Fruit fly (Drosophila melanogaster) whole organism, embryonic: Measurements from ENCODE around the gene CG12096.

Source experiments
- CG10366 ChIP-seq: fragments of 200-800 bp; sonication (Bioruptor generic); IDR thresholded peaks from 2 replicates; pipeline ENCODE4 v1.3.6; 2022; ENCODE audit warnings: missing biosample characterization, missing genetic modification characterization
- CG10959 ChIP-seq: fragments of 200-800 bp; sonication (Bioruptor generic); IDR thresholded peaks from 2 replicates; pipeline ENCODE4 v1.3.6; 2022; ENCODE audit warnings: missing biosample characterization, missing genetic modification characterization
- CG13287 ChIP-seq: fragments of 200-800 bp; sonication (Bioruptor generic); IDR thresholded peaks from 2 replicates; pipeline ENCODE4 v1.3.6; 2022; ENCODE audit warnings: missing biosample characterization, missing genetic modification characterization; ENCODE audit not compliant: partially characterized antibody
- CG13775 ChIP-seq: fragments of 200-800 bp; sonication (Bioruptor generic); optimal IDR thresholded peaks from 3 replicates; lab custom pipeline; 2017; ENCODE audit warnings: missing biosample characterization, mild to moderate bottlenecking, missing genetic modification characterization
- CG15601 ChIP-seq: fragments of 200-800 bp; sonication (Bioruptor generic); optimal IDR thresholded peaks from 3 replicates; lab custom pipeline; 2019; ENCODE audit warnings: missing biosample characterization, mild to moderate bottlenecking, missing genetic modification characterization, moderate library complexity
- CG16815 ChIP-seq: fragments of 200-800 bp; sonication (Bioruptor generic); optimal IDR thresholded peaks from 3 replicates; lab custom pipeline; 2017; ENCODE audit warnings: missing biosample characterization, mild to moderate bottlenecking, missing genetic modification characterization
- CG17359 ChIP-seq: fragments of 200-800 bp; sonication (Bioruptor generic); optimal IDR thresholded peaks from 3 replicates; lab custom pipeline; 2018; ENCODE audit warnings: missing biosample characterization, mild to moderate bottlenecking, missing genetic modification characterization, moderate library complexity
- CG17385 ChIP-seq: fragments of 200-800 bp; sonication (Bioruptor generic); optimal IDR thresholded peaks from 3 replicates; lab custom pipeline; 2018; ENCODE audit warnings: missing biosample characterization, mild to moderate bottlenecking, missing genetic modification characterization
- CG18599 ChIP-seq: fragments of 200-800 bp; sonication (Bioruptor generic); optimal IDR thresholded peaks from 3 replicates; lab custom pipeline; 2017; ENCODE audit warnings: missing biosample characterization, missing genetic modification characterization, mild to moderate bottlenecking, moderate library complexity, missing genetic modification reagents
- CG34422 ChIP-seq: fragments of 200-800 bp; sonication (Bioruptor generic); IDR thresholded peaks from 3 replicates; pipeline ENCODE4 v1.3.6; 2022; ENCODE audit warnings: missing biosample characterization, missing genetic modification characterization
- CG4360 ChIP-seq: fragments of 200-800 bp; sonication (Bioruptor generic); IDR thresholded peaks from 2 replicates; pipeline ENCODE4 v1.3.6; 2022; ENCODE audit warnings: missing biosample characterization, missing genetic modification characterization
- CG6791 ChIP-seq: fragments of 200-800 bp; sonication (Bioruptor generic); IDR thresholded peaks from 3 replicates; pipeline ENCODE4 v1.3.6; 2022; ENCODE audit warnings: missing biosample characterization, missing genetic modification characterization; ENCODE audit not compliant: partially characterized antibody
- CG7556 ChIP-seq: fragments of 200-800 bp; sonication (Bioruptor generic); optimal IDR thresholded peaks from 2 replicates; lab custom pipeline; 2017; ENCODE audit warnings: missing biosample characterization, mild to moderate bottlenecking, missing genetic modification characterization
- CG7745 ChIP-seq: fragments of 200-800 bp; sonication (Bioruptor generic); optimal IDR thresholded peaks from 2 replicates; lab custom pipeline; 2018; ENCODE audit warnings: missing biosample characterization, mild to moderate bottlenecking, missing genetic modification characterization, moderate library complexity
- CG9817 ChIP-seq: fragments of 200-800 bp; sonication (Bioruptor generic); optimal IDR thresholded peaks from 2 replicates; lab custom pipeline; 2018; ENCODE audit warnings: missing biosample characterization, mild to moderate bottlenecking, missing genetic modification characterization, moderate library complexity
- CoRest ChIP-seq: fragments of 200-800 bp; sonication (Bioruptor generic); optimal IDR thresholded peaks from 3 replicates; lab custom pipeline; 2018; ENCODE audit warnings: missing biosample characterization, mild to moderate bottlenecking, missing genetic modification characterization, moderate library complexity
- Dad ChIP-seq: fragments of 200-800 bp; sonication (Bioruptor generic); optimal IDR thresholded peaks from 3 replicates; lab custom pipeline; 2016; ENCODE audit warnings: missing biosample characterization, missing genetic modification characterization
- Deaf1 ChIP-seq: fragments of 200-800 bp; optimal IDR thresholded peaks from 3 replicates; lab custom pipeline; 2019; ENCODE audit warnings: missing biosample characterization, mild to moderate bottlenecking, missing genetic modification characterization, moderate library complexity
- Dip3 ChIP-seq: fragments of 200-800 bp; sonication (Bioruptor generic); optimal IDR thresholded peaks from 3 replicates; lab custom pipeline; 2016; ENCODE audit warnings: missing biosample characterization, missing genetic modification characterization
- Elba2 ChIP-seq: fragments of 200-800 bp; sonication (Bioruptor generic); optimal IDR thresholded peaks from 3 replicates; lab custom pipeline; 2016; ENCODE audit warnings: missing biosample characterization, missing genetic modification characterization
- GATAe ChIP-seq: fragments of 200-800 bp; sonication (Bioruptor generic); conservative IDR thresholded peaks from 2 replicates; pipeline ENCODE4 v1.3.6; 2022; ENCODE audit warnings: missing biosample characterization, missing genetic modification characterization
- HLH4C ChIP-seq: fragments of 200-800 bp; sonication (Bioruptor generic); IDR thresholded peaks from 3 replicates; pipeline ENCODE4 v1.3.6; 2022; ENCODE audit warnings: missing biosample characterization, missing genetic modification characterization; ENCODE audit not compliant: partially characterized antibody
- Hr78 ChIP-seq, 2 experiments: fragments of 200-800 bp in 1 of 2; fragments of >200 bp in 1 of 2; sonication (Bioruptor generic) in 1 of 2; optimal IDR thresholded peaks; 2 replicates each; lab custom pipeline; 2017 to 2019; ENCODE audit warnings: missing biosample characterization in 2 of 2, missing genetic modification characterization in 2 of 2, mild to moderate bottlenecking in 1 of 2, moderate library complexity in 1 of 2
- Nf-YA ChIP-seq: fragments of 200-800 bp; sonication (Bioruptor generic); IDR thresholded peaks from 2 replicates; pipeline ENCODE4 v1.3.6; 2022; ENCODE audit warnings: missing biosample characterization, missing genetic modification characterization
- Oli ChIP-seq: fragments of 200-800 bp; sonication (Bioruptor generic); optimal IDR thresholded peaks from 2 replicates; lab custom pipeline; 2018; ENCODE audit warnings: missing biosample characterization, mild to moderate bottlenecking, missing genetic modification characterization, moderate library complexity
- PHDP ChIP-seq: fragments of 200-800 bp; sonication (Bioruptor generic); optimal IDR thresholded peaks from 3 replicates; lab custom pipeline; 2018; ENCODE audit warnings: missing biosample characterization, mild to moderate bottlenecking, missing genetic modification characterization, moderate library complexity
- Poxn ChIP-seq: fragments of 200-800 bp; sonication (Bioruptor generic); IDR thresholded peaks from 2 replicates; pipeline ENCODE4 v1.3.6; 2022; ENCODE audit warnings: missing biosample characterization, missing genetic modification characterization
- aop ChIP-seq: fragments of 200-800 bp; sonication (Bioruptor generic); IDR thresholded peaks from 2 replicates; pipeline ENCODE4 v1.3.6; 2022; ENCODE audit warnings: missing biosample characterization, missing genetic modification characterization
- bsh ChIP-seq, 2 experiments: fragments of 200-800 bp; sonication (Bioruptor generic); optimal IDR thresholded peaks; 2 replicates each; lab custom pipeline; 2017 to 2018; ENCODE audit warnings: mild to moderate bottlenecking in 2 of 2, missing biosample characterization in 2 of 2, missing genetic modification characterization in 2 of 2, moderate library complexity in 1 of 2
- chm ChIP-seq: fragments of 200-800 bp; sonication (Bioruptor generic); IDR thresholded peaks from 2 replicates; pipeline ENCODE4 v1.3.6; 2022; ENCODE audit warnings: missing biosample characterization, missing genetic modification characterization
- crc ChIP-seq: fragments of 200-800 bp; sonication (Bioruptor generic); optimal IDR thresholded peaks from 2 replicates; lab custom pipeline; 2016; ENCODE audit warnings: missing biosample characterization, missing genetic modification characterization
- croc ChIP-seq: fragments of 200-800 bp; sonication (Bioruptor generic); conservative IDR thresholded peaks from 3 replicates; pipeline ENCODE4 v1.3.6; 2022; ENCODE audit warnings: missing biosample characterization, missing genetic modification characterization
- dm ChIP-seq: fragments of 200-800 bp; sonication (Bioruptor generic); optimal IDR thresholded peaks from 3 replicates; lab custom pipeline; 2016; ENCODE audit warnings: missing biosample characterization, missing genetic modification characterization
- en ChIP-seq: fragments of 200-800 bp; sonication (Bioruptor generic); optimal IDR thresholded peaks from 2 replicates; lab custom pipeline; 2016; ENCODE audit warnings: missing biosample characterization, missing genetic modification characterization
- ftz-f1 ChIP-seq: fragments of 200-800 bp; sonication (Bioruptor generic); optimal IDR thresholded peaks from 2 replicates; lab custom pipeline; 2016; ENCODE audit warnings: missing biosample characterization, missing genetic modification characterization
- hth ChIP-seq: fragments of >200 bp; optimal IDR thresholded peaks from 2 replicates; lab custom pipeline; 2017; ENCODE audit warnings: inconsistent platforms
- insv ChIP-seq, 2 experiments: fragments of 200-800 bp; sonication (Bioruptor generic); optimal IDR thresholded peaks; 3 replicates each; lab custom pipeline; 2016 to 2018; ENCODE audit warnings: missing biosample characterization in 2 of 2, missing genetic modification characterization in 2 of 2
- inv ChIP-seq: fragments of 200-800 bp; sonication (Bioruptor generic); IDR thresholded peaks from 2 replicates; pipeline ENCODE4 v1.3.6; 2022; ENCODE audit warnings: missing biosample characterization, missing genetic modification characterization; ENCODE audit not compliant: partially characterized antibody
- jigr1 ChIP-seq: fragments of 200-800 bp; sonication (Bioruptor generic); IDR thresholded peaks from 3 replicates; pipeline ENCODE4 v1.3.6; 2022; ENCODE audit warnings: missing biosample characterization, missing genetic modification characterization
- jumu ChIP-seq: fragments of 200-800 bp; sonication (Bioruptor generic); optimal IDR thresholded peaks from 3 replicates; lab custom pipeline; 2016; ENCODE audit warnings: missing biosample characterization, missing genetic modification characterization
- klu ChIP-seq: fragments of 200-800 bp; sonication (Bioruptor generic); IDR thresholded peaks from 2 replicates; pipeline ENCODE4 v1.3.6; 2022; ENCODE audit warnings: missing biosample characterization, missing genetic modification characterization
- knrl ChIP-seq: fragments of 200-800 bp; sonication (Bioruptor generic); IDR thresholded peaks from 3 replicates; pipeline ENCODE4 v1.3.6; 2022; ENCODE audit warnings: missing biosample characterization, missing genetic modification characterization; ENCODE audit not compliant: partially characterized antibody
- peb ChIP-seq: fragments of 200-800 bp; sonication (Bioruptor generic); IDR thresholded peaks from 2 replicates; pipeline ENCODE4 v1.3.6; 2022; ENCODE audit warnings: missing biosample characterization, missing genetic modification characterization
- pnt ChIP-seq: fragments of 200-800 bp; sonication (Bioruptor generic); optimal IDR thresholded peaks from 3 replicates; lab custom pipeline; 2016; ENCODE audit warnings: missing biosample characterization, missing genetic modification characterization
- pzg ChIP-seq: fragments of 200-800 bp; sonication (Bioruptor generic); optimal IDR thresholded peaks from 3 replicates; lab custom pipeline; 2018; ENCODE audit warnings: missing biosample characterization, mild to moderate bottlenecking, missing genetic modification characterization, moderate library complexity
- run ChIP-seq: fragments of 200-800 bp; sonication (Bioruptor generic); optimal IDR thresholded peaks from 3 replicates; lab custom pipeline; 2018; ENCODE audit warnings: missing biosample characterization, mild to moderate bottlenecking, missing genetic modification characterization
- scrt ChIP-seq: fragments of 200-800 bp; sonication (Bioruptor generic); optimal IDR thresholded peaks from 2 replicates; lab custom pipeline; 2018; ENCODE audit warnings: missing biosample characterization, mild to moderate bottlenecking, missing genetic modification characterization, moderate library complexity
- sens ChIP-seq: fragments of 200-800 bp; sonication (Bioruptor generic); peaks from one replicate; lab custom pipeline; 2016; ENCODE audit warnings: missing biosample characterization, missing genetic modification characterization
- ssp ChIP-seq: fragments of 200-800 bp; sonication (Bioruptor generic); IDR thresholded peaks from 2 replicates; pipeline ENCODE4 v1.3.6; 2022; ENCODE audit warnings: missing biosample characterization, missing genetic modification characterization
- tin ChIP-seq: fragments of 200-800 bp; sonication (Bioruptor generic); optimal IDR thresholded peaks from 3 replicates; lab custom pipeline; 2016; ENCODE audit warnings: missing biosample characterization, missing genetic modification characterization

CG12096 gene

dm6 chrX:13210429-13210828, 51.0 kb downstream of the CG12096 start (continued):
- peak; percentile 53 for TF ChIP-seq CG10959
- TF ChIP-seq run (tag; lab: Kevin White, UChicago) = no peak
- TF ChIP-seq sens (GFP tag; lab: Kevin White, UChicago) = peak; percentile 9
- no peak for TF ChIP-seq Deaf1 (tag; lab: Kevin White, UChicago)
- TF ChIP-seq Oli (tag; lab: Kevin White, UChicago) = no peak
- peak; percentile 49 for TF ChIP-seq ftz-f1
- TF ChIP-seq CG34422 = peak; percentile 26; the same call in 1 of the 3 replicates
- peak in 1 of 2 experiments; percentile 22 for TF ChIP-seq Hr78 (GFP tag; optimal IDR thresholded peaks at IDR 0.05; lab: Kevin White, UChicago)
- TF ChIP-seq croc = no peak
- peak; percentile 14 for TF ChIP-seq scrt (GFP tag; lab: Kevin White, UChicago)
- no peak for TF ChIP-seq CG17359
- no peak for TF ChIP-seq CG18599
- TF ChIP-seq chm (GFP tag; lab: Robert Waterston, UW) = no peak
- TF ChIP-seq crc (GFP tag; lab: Kevin White, UChicago) = no peak
- peak; percentile 27 for TF ChIP-seq dm (GFP tag; lab: Kevin White, UChicago)
- TF ChIP-seq pzg = no peak
- no peak for TF ChIP-seq CoRest (tag; lab: Kevin White, UChicago)
- TF ChIP-seq CG16815 (GFP tag; lab: Kevin White, UChicago) = no peak
- no peak for TF ChIP-seq jumu
- no peak for TF ChIP-seq CG15601
- no peak for TF ChIP-seq CG10366 (GFP tag; lab: Robert Waterston, UW)
- TF ChIP-seq Poxn (GFP tag; lab: Robert Waterston, UW) = no peak

DNA sequence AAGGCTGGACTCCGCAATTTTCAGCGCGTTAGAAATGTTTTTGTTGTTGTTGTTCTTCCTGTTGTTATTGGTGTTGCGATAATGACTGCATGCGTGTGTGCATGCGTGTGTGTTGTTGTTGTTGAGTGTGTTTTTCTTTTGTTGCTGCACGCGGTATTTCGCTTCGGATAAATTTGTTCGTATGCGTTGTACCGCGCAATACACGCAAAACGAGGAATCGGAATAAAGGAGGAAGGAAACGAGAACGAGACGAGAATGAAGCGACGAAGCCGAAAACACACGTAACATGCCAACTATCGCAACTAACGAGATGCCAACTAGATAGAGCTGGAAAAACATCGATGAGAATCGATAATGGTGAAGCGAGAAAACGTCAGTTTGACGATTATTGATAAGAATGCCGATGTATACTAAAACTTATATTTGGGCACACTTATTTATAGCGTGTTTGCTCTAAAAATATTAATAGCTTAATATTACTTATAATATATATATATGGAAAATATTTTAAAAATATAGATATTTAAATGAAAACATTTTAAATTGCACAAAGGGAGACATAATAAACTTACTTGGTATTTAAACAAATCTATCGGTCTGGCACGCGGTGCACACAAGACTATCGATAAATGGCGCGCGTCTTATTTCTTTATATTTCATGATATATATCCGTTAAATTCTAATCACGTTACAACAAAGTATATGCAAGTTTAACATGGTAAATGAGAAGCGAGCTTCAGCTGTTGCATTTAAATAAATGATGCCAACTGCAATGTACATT, 52.1 kb downstream of the CG12096 start, which contains the start of gene sno:
Gene sno, minus strand, starts transcription at position 318 of the 781 bp plus-strand sequence.
- TF ChIP-seq Nf-YA (GFP tag; lab: Robert Waterston, UW) (no peak), ssp (GFP tag; lab: Robert Waterston, UW) (no peak), inv (GFP tag; lab: Robert Waterston, UW) (peak; percentile 87), tin (GFP tag; lab: Kevin White, UChicago) (no peak), CG9817 (tag; lab: Kevin White, UChicago) (no peak), PHDP (tag; lab: Kevin White, UChicago) (no peak), bsh (GFP tag; optimal IDR thresholded peaks at IDR 0.05; lab: Kevin White, UChicago) (peak in 1 of 2 experiments; percentile 3), Dip3 (GFP tag; lab: Kevin White, UChicago) (no peak), en (GFP tag; lab: Kevin White, UChicago) (no peak), CG7556 (no peak), insv (GFP tag; optimal IDR thresholded peaks at IDR 0.05; lab: Kevin White, UChicago) (peak in 1 of 2 experiments; percentile 50), CG17385 (GFP tag; lab: Kevin White, UChicago) (no peak), CG13287 (GFP tag; lab: Robert Waterston, UW) (peak; percentile 79), hth (lab: Kevin White, UChicago) (no peak), klu (GFP tag; lab: Robert Waterston, UW) (no peak), GATAe (GFP tag; lab: Robert Waterston, UW) (no peak), jigr1 (no peak), Elba2 (GFP tag; lab: Kevin White, UChicago) (no peak), CG13775 (no peak), pnt (GFP tag; lab: Kevin White, UChicago) (no peak), knrl (GFP tag; lab: Robert Waterston, UW) (peak; percentile 90), CG6791 (GFP tag; lab: Robert Waterston, UW) (peak; percentile 87), HLH4C (peak; percentile 82), aop (GFP tag; lab: Robert Waterston, UW) (no peak), Dad (GFP tag; lab: Kevin White, UChicago) (no peak), peb (GFP tag; lab: Robert Waterston, UW) (no peak), CG7745 (tag; lab: Kevin White, UChicago) (no peak), CG4360 (GFP tag; lab: Robert Waterston, UW) (peak; percentile 96), CG34422 (peak; percentile 14; the same call in 1 of the 3 replicates)
